Worm (Caenorhabditis elegans): ENCODE data around the gene Y62H9A.11.

ce11 chrX:11879871-11880270 lies 27.3 kb downstream of the Y62H9A.11 start, which contains the start of the genes Y62H9A.3 and Y62H9A.4:
- no peak for TF ChIP-seq ceh-48 (tag; optimal IDR thresholded peaks at IDR 0.05)
- TF ChIP-seq fkh-10 (GFP tag; optimal IDR thresholded peaks at IDR 0.05) = no peak
- TF ChIP-seq Y22D7AL.16 (tag; optimal IDR thresholded peaks at IDR 0.05) = no peak
- TF ChIP-seq ama-1 (optimal IDR thresholded peaks at IDR 0.05) = no peak
- no peak for TF ChIP-seq ceh-6 (GFP tag; optimal IDR thresholded peaks at IDR 0.05)
- TF ChIP-seq gmeb-2 (tag; optimal IDR thresholded peaks at IDR 0.05) = no peak
- TF ChIP-seq unc-86 (tag; optimal IDR thresholded peaks at IDR 0.05) = no peak
- no peak for TF ChIP-seq C08G9.2 (tag; optimal IDR thresholded peaks at IDR 0.05)
- TF ChIP-seq syd-9 (tag; optimal IDR thresholded peaks at IDR 0.05) = no peak
- no peak for TF ChIP-seq pqm-1 (tag; optimal IDR thresholded peaks at IDR 0.05)
- no peak for TF ChIP-seq rnt-1 (tag; optimal IDR thresholded peaks at IDR 0.05)
